Fruit fly (Drosophila melanogaster): Measurements from ENCODE around the gene Vps36.
A peak's percentile ranks its signal among the peaks of the same experiment; 100 is the strongest.

The Vps36 gene

DNA sequence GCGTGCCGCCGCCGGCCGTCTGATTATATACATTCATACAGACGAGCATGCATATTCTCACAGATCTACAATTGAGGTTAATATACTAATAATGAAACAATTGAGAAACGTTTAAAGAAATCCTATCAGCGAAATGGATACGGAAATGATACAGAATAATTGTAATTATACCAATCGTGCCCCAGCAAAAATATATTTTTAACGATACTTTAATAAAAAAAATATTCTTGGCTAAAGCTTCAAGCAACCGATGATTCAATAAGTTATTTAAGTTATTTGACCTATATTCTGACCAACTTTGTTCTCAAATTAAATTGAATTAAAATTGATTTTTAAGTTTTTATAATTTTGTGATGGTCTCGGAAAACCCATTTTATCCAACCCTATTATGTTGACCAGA lies 36.8 kb downstream of the Vps36 start (continued):
- TF ChIP-seq tap (tag; optimal IDR thresholded peaks at IDR 0.05) (peak; percentile 37), CG10147 (GFP tag; optimal IDR thresholded peaks at IDR 0.05) (peak; percentile 11), mirr (GFP tag; optimal IDR thresholded peaks at IDR 0.05) (no peak), fd96Cb (tag; optimal IDR thresholded peaks at IDR 0.05) (peak; percentile 24), CG10959 (GFP tag; IDR thresholded peaks at IDR 0.05) (no peak), disco-r (GFP tag; optimal IDR thresholded peaks at IDR 0.05) (no peak), B-H1 (GFP tag; IDR thresholded peaks at IDR 0.05) (no peak; the same call in 2 of the 3 replicates), CG18262 (tag; optimal IDR thresholded peaks at IDR 0.05) (no peak), CG11456 (GFP tag; IDR thresholded peaks at IDR 0.05) (no peak), row (GFP tag; IDR thresholded peaks at IDR 0.05) (0 out of 3 replicates have a peak, but pooled peaks have one; percentile 5), Sox100B (GFP tag; optimal IDR thresholded peaks at IDR 0.05) (peak; percentile 27), CG6689 (GFP tag; IDR thresholded peaks at IDR 0.05) (peak; percentile 36), sr (GFP tag; IDR thresholded peaks at IDR 0.05) (0 out of 3 replicates have a peak, but pooled peaks have one; percentile 47), seq (GFP tag; IDR thresholded peaks at IDR 0.05) (no peak), sqz (GFP tag; optimal IDR thresholded peaks at IDR 0.05) (no peak), CG6854 (GFP tag; optimal IDR thresholded peaks at IDR 0.05) (no peak), wek (GFP tag; optimal IDR thresholded peaks at IDR 0.05) (no peak), CG13624 (GFP tag; optimal IDR thresholded peaks at IDR 0.05) (no peak), CG11696 (GFP tag; IDR thresholded peaks at IDR 0.05) (peak; percentile 69), prd (optimal IDR thresholded peaks at IDR 0.05) (no peak), prd (GFP tag; IDR thresholded peaks at IDR 0.05) (peak; percentile 10; the same call in 1 of the 3 replicates), BtbVII (GFP tag; optimal IDR thresholded peaks at IDR 0.05) (no peak), tgo (GFP tag; IDR thresholded peaks at IDR 0.05) (peak; percentile 27; the same call in 1 of the 3 replicates), CG11504 (tag; optimal IDR thresholded peaks at IDR 0.05) (peak; percentile 60), CG8290 (GFP tag; optimal IDR thresholded peaks at IDR 0.05) (no peak), CG8290 (tag; optimal IDR thresholded peaks at IDR 0.05) (no peak), Ptx1 (GFP tag; IDR thresholded peaks at IDR 0.05) (peak; percentile 34; the same call in 1 of the 2 replicates), CG15011 (GFP tag; optimal IDR thresholded peaks at IDR 0.05) (no peak), chn (GFP tag; optimal IDR thresholded peaks at IDR 0.05) (no peak)

DNA sequence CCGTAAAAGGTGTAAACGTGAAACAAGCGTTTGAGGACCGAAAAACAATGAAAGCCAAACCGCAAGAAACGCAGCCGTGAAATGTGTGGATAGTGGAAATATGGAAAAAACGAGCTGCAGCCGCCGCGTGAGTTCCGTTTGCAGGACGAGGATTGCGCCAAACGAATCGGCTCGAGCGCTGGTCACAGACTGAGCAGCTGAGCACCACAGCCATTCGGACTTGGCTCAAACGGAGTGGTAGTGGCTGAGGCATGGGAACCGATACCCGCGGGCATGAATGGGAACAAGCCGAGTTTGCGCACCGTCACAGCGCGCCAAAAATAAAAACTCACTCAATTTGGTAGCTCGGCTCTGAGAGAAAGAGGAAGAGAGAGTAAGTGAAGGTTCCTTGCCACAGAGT lies 38.3 kb downstream of the Vps36 start, which contains the start of gene CG10089:
CG10089 (minus strand) TSS at position 181 of the 400 bp plus-strand sequence.
- TF ChIP-seq Trl (optimal IDR thresholded peaks at IDR 0.05) (peak in 1 of 2 experiments; percentile 11), Trl (GFP tag; optimal IDR thresholded peaks at IDR 0.05) (no peak), Fer2 (tag; optimal IDR thresholded peaks at IDR 0.05) (no peak), ewg (GFP tag; optimal IDR thresholded peaks at IDR 0.05) (peak; percentile 56), Nf-YA (GFP tag; IDR thresholded peaks at IDR 0.05) (no peak), exex (tag; optimal IDR thresholded peaks at IDR 0.05) (no peak), Deaf1 (tag; optimal IDR thresholded peaks at IDR 0.05) (peak; percentile 59), amos (GFP tag; IDR thresholded peaks at IDR 0.05; ENCODE audit: partially characterized antibody) (peak; percentile 14; the same call in 1 of the 2 replicates), CG16779 (GFP tag; IDR thresholded peaks at IDR 0.05) (peak; percentile 56; the same call in 1 of the 2 replicates), Med (GFP tag) (peak; percentile 50), CG18011 (GFP tag; optimal IDR thresholded peaks at IDR 0.05) (no peak), phol (tag; optimal IDR thresholded peaks at IDR 0.05) (no peak), z (GFP tag; IDR thresholded peaks at IDR 0.05) (peak; percentile 93), vnd (GFP tag; IDR thresholded peaks at IDR 0.05; ENCODE audit: partially characterized antibody) (no peak)

Data from whole organism, embryonic.